Worm (Caenorhabditis elegans): ENCODE measurements around the gene srv-27.
"Not testable (repeated sequence)": the region's sequence is repeated elsewhere in the genome, so short reads cannot be mapped to it uniquely, and the experiment has no call there.

Gene srv-27

DNA sequence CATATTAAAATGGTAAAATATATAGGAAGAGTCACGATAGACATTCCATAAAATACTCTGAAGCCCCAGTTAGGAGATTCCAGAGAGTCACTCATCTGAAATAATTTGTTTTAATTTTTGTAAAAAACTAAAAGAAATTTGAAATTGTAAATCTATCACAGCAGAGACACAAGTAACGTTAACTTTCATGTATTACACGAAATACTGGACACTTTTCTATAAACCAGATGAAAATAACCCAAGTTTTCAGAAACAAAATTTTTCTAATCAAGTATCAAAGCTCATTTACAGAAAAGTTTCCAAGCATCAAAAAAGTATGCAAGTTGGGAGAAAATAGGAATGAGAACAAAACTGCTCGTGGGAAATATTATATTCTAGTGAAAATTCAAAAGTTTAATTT, at the start of gene srv-27:
TSS of gene srv-27 (minus strand) at position 101 of the 400 bp plus-strand sequence.
- no peak for TF ChIP-seq ref-1 (GFP tag; conservative IDR thresholded peaks at IDR 0.05)
- TF ChIP-seq tab-1 (GFP tag; IDR thresholded peaks at IDR 0.05): no peak
- TF ChIP-seq med-1 (GFP tag; optimal IDR thresholded peaks at IDR 0.05; ENCODE audit: insufficient read depth): no peak
- no peak for TF ChIP-seq T22C8.4 (GFP tag; IDR thresholded peaks at IDR 0.05)
- no peak for TF ChIP-seq klf-2 (GFP tag; conservative IDR thresholded peaks at IDR 0.05)
- TF ChIP-seq flt-1 (GFP tag; IDR thresholded peaks at IDR 0.05): no peak
- no peak for TF ChIP-seq ztf-29 (GFP tag; IDR thresholded peaks at IDR 0.05)

DNA sequence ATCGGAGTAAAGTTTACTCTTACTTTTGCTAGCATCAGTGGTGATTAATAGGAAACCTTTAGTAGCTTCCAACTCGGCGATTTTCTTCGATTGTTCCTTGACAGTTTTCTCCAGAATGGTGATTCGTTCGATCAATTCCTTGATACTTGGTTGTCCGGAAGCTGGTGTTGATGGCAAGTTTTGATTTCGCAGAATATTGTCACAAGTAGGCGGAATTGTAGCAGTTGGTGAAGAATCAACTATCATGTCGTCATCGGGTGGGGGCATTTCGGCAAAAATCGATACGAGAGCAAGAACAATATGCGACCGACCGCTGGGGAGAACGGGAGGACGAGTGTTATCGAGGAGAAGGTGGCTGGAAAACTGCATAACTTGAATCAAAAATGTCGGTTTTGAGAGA, 49.1 kb upstream of the srv-27 start, which contains the start of gene Y73B6BL.289:
TSS of gene Y73B6BL.289 (plus strand) at position 301 of the 400 bp plus-strand sequence.
- not testable (repeated sequence) for TF ChIP-seq ztf-29 (GFP tag; IDR thresholded peaks at IDR 0.05); ref-1 (GFP tag; conservative IDR thresholded peaks at IDR 0.05); med-1 (GFP tag; optimal IDR thresholded peaks at IDR 0.05; ENCODE audit: insufficient read depth)

DNA sequence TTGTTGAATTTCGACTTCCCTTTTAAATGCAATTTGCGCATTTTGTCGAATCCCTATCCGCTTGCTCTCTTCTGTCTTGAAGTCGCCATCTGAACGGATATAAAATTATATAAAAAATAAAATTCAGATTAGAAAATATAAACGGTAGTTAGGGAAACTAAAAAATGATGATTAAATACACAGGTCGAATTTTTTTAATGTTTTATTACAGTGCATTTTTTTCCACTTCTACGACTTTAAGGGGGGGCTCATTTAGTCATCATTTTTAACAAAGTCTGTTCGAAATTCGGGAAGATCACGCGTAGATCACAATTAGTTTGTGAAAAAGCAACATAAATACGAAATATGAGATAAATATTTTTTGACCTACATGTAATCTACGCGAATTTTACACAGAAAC, 44.7 kb upstream of the srv-27 start, which contains the start of gene Y73B6BL.14:
TSS of gene Y73B6BL.14 (minus strand) at position 101 of the 400 bp plus-strand sequence.
- TF ChIP-seq klf-2 (GFP tag; conservative IDR thresholded peaks at IDR 0.05): no peak
- no peak for TF ChIP-seq ztf-23 (GFP tag; IDR thresholded peaks at IDR 0.05)
- no peak for TF ChIP-seq tab-1 (GFP tag; IDR thresholded peaks at IDR 0.05)
- no peak for TF ChIP-seq ztf-29 (GFP tag; IDR thresholded peaks at IDR 0.05)
- no peak for TF ChIP-seq med-1 (GFP tag; optimal IDR thresholded peaks at IDR 0.05; ENCODE audit: insufficient read depth)
- no peak for TF ChIP-seq flt-1 (GFP tag; IDR thresholded peaks at IDR 0.05)
- TF ChIP-seq ref-1 (GFP tag; conservative IDR thresholded peaks at IDR 0.05): no peak
- no peak for TF ChIP-seq cog-1 (tag; optimal IDR thresholded peaks at IDR 0.05)
- no peak for TF ChIP-seq T22C8.4 (GFP tag; IDR thresholded peaks at IDR 0.05)

DNA sequence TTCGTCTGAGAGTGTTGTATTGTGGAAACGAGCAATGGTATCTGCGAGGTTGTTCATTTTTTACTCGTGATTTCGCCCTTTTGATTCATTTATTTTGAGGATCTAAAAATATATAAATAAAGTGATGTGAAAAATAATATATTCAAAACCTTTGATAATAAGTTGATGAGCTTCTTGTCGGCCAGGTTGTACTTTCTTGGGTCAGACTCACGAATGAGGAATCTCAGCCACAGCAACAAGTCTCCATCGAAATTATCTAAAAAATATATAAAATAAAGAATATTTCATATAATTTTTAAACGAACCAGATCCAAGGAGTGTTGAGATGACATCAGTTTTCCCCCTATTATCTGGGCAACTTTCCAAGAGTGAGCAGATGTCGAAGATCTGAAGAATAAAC, 44.3 kb upstream of the srv-27 start, which contains the start of gene Y73B6BL.288:
TSS of gene Y73B6BL.288 (minus strand) at position 101 of the 400 bp plus-strand sequence.
- TF ChIP-seq klf-2 (GFP tag; conservative IDR thresholded peaks at IDR 0.05): no peak
- no peak for TF ChIP-seq cog-1 (tag; optimal IDR thresholded peaks at IDR 0.05)
- no peak for TF ChIP-seq T22C8.4 (GFP tag; IDR thresholded peaks at IDR 0.05)
- TF ChIP-seq med-1 (GFP tag; optimal IDR thresholded peaks at IDR 0.05; ENCODE audit: insufficient read depth): no peak
- no peak for TF ChIP-seq tab-1 (GFP tag; IDR thresholded peaks at IDR 0.05)
- TF ChIP-seq ztf-29 (GFP tag; IDR thresholded peaks at IDR 0.05): no peak
- TF ChIP-seq flt-1 (GFP tag; IDR thresholded peaks at IDR 0.05): no peak
- no peak for TF ChIP-seq ztf-23 (GFP tag; IDR thresholded peaks at IDR 0.05)
- TF ChIP-seq ref-1 (GFP tag; conservative IDR thresholded peaks at IDR 0.05): no peak

- TF ChIP-seq med-1 (GFP tag; optimal IDR thresholded peaks at IDR 0.05; ENCODE audit: insufficient read depth) (no peak), flt-1 (GFP tag; IDR thresholded peaks at IDR 0.05) (no peak), ref-1 (GFP tag; conservative IDR thresholded peaks at IDR 0.05) (no peak), klf-2 (GFP tag; conservative IDR thresholded peaks at IDR 0.05) (no peak), cog-1 (tag; optimal IDR thresholded peaks at IDR 0.05) (no peak), tab-1 (GFP tag; IDR thresholded peaks at IDR 0.05) (no peak), ztf-23 (GFP tag; IDR thresholded peaks at IDR 0.05) (no peak), ztf-29 (GFP tag; IDR thresholded peaks at IDR 0.05) (no peak), T22C8.4 (GFP tag; IDR thresholded peaks at IDR 0.05) (no peak)
Observed at ce11 chrIV:6337353-6337752, 39.2 kb upstream of the srv-27 start, which contains the start of gene ipla-6. ipla-6 (plus strand) TSS chrIV:6337653.

- no peak for TF ChIP-seq klf-2 (GFP tag; conservative IDR thresholded peaks at IDR 0.05)
- peak; percentile 44 for TF ChIP-seq cog-1 (tag; optimal IDR thresholded peaks at IDR 0.05)
- no peak for TF ChIP-seq ztf-29 (GFP tag; IDR thresholded peaks at IDR 0.05)
- TF ChIP-seq flt-1 (GFP tag; IDR thresholded peaks at IDR 0.05): 0 out of 2 replicates have a peak, but pooled peaks have one; percentile 50
Observed at ce11 chrIV:6336748-6337147, 38.6 kb upstream of the srv-27 start.

DNA sequence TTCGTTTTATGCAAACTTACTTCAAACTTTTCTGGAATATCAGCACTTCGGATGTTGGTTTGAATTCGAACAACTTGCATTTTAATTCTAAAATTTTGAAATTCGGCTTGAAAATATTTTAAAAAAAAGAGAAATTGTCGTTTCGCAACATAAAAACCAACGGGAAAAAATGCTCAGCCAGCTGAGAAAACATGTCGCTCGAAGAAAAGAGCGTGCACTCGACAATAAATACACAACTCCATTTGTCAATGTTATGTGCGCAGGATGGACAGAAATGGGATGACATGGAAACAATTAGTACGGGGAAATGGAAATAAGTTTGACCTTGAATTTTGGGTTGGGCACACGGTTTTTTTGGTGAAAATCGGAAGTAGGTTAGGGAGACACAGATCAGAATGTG, 37.8 kb upstream of the srv-27 start, which contains the start of gene mif-4:
TSS of gene mif-4 (minus strand) at position 87 of the 400 bp plus-strand sequence.
- TF ChIP-seq ztf-23 (GFP tag; IDR thresholded peaks at IDR 0.05) (no peak), flt-1 (GFP tag; IDR thresholded peaks at IDR 0.05) (0 out of 2 replicates have a peak, but pooled peaks have one; percentile 40)

DNA sequence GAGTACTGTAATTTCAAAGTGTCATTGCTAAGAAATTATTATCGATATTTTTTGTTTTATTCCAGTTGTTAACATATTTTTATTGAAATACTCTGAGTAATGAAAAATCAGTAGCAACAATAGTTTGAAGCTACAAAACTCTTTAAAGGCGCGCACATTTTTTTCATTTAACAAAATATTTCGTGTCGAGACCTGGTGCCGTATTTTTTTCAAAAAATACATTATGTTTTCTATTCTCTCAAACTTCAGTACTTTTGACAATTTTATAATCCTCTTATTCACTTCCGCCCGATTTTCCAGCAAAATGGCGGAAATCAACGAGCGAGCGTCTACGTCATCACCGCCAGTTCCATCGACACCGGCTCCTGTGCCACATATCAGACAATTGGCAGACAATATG, 35.8 kb upstream of the srv-27 start, which contains the start of gene blos-2:
TSS of gene blos-2 (plus strand) at position 301 of the 400 bp plus-strand sequence.
- no peak for TF ChIP-seq cog-1 (tag; optimal IDR thresholded peaks at IDR 0.05)
- TF ChIP-seq klf-2 (GFP tag; conservative IDR thresholded peaks at IDR 0.05): no peak
- TF ChIP-seq med-1 (GFP tag; optimal IDR thresholded peaks at IDR 0.05; ENCODE audit: insufficient read depth): no peak
- TF ChIP-seq ztf-29 (GFP tag; IDR thresholded peaks at IDR 0.05): no peak
- TF ChIP-seq flt-1 (GFP tag; IDR thresholded peaks at IDR 0.05): no peak

ce11 chrIV:6330790-6331189, 32.6 kb upstream of the srv-27 start:
- TF ChIP-seq flt-1 (GFP tag; IDR thresholded peaks at IDR 0.05) (no peak), ref-1 (GFP tag; conservative IDR thresholded peaks at IDR 0.05) (no peak), ztf-23 (GFP tag; IDR thresholded peaks at IDR 0.05) (no peak), ztf-29 (GFP tag; IDR thresholded peaks at IDR 0.05) (no peak), med-1 (GFP tag; optimal IDR thresholded peaks at IDR 0.05; ENCODE audit: insufficient read depth) (no peak), klf-2 (GFP tag; conservative IDR thresholded peaks at IDR 0.05) (no peak), T22C8.4 (GFP tag; IDR thresholded peaks at IDR 0.05) (no peak), cog-1 (tag; optimal IDR thresholded peaks at IDR 0.05) (no peak), tab-1 (GFP tag; IDR thresholded peaks at IDR 0.05) (no peak)

ce11 chrIV:6329339-6329738, 31.2 kb upstream of the srv-27 start, which contains the start of gene seu-1:
seu-1 (plus strand) TSS chrIV:6329639.
- TF ChIP-seq flt-1 (GFP tag; IDR thresholded peaks at IDR 0.05): no peak
- no peak for TF ChIP-seq cog-1 (tag; optimal IDR thresholded peaks at IDR 0.05)
- TF ChIP-seq T22C8.4 (GFP tag; IDR thresholded peaks at IDR 0.05): no peak
- TF ChIP-seq ztf-23 (GFP tag; IDR thresholded peaks at IDR 0.05): no peak
- no peak for TF ChIP-seq ztf-29 (GFP tag; IDR thresholded peaks at IDR 0.05)
- no peak for TF ChIP-seq med-1 (GFP tag; optimal IDR thresholded peaks at IDR 0.05; ENCODE audit: insufficient read depth)
- TF ChIP-seq ref-1 (GFP tag; conservative IDR thresholded peaks at IDR 0.05): no peak
- TF ChIP-seq tab-1 (GFP tag; IDR thresholded peaks at IDR 0.05): no peak
- TF ChIP-seq klf-2 (GFP tag; conservative IDR thresholded peaks at IDR 0.05): no peak

Data from whole organism, midembryonic.